Fruit fly (Drosophila melanogaster) whole organism, embryonic: Measurements from ENCODE around the gene lectin-29Ca.

Experiments
- Ada2b ChIP-seq: fragments of 200-800 bp; sonication (Bioruptor generic); IDR thresholded peaks from 2 replicates; pipeline ENCODE4 v1.3.6; 2022; ENCODE audit warnings: missing biosample characterization, missing genetic modification characterization
- Aef1 ChIP-seq: fragments of 200-800 bp; sonication (Bioruptor generic); IDR thresholded peaks from 3 replicates; pipeline ENCODE4 v1.3.6; 2022; ENCODE audit warnings: missing biosample characterization, missing genetic modification characterization
- C15 ChIP-seq: fragments of 200-800 bp; sonication (Bioruptor generic); IDR thresholded peaks from 3 replicates; pipeline ENCODE4 v1.3.6; 2022; ENCODE audit warnings: missing biosample characterization, missing genetic modification characterization
- CG10979 ChIP-seq: fragments of 200-800 bp; sonication (Bioruptor generic); optimal IDR thresholded peaks from 2 replicates; lab custom pipeline; 2018; ENCODE audit warnings: missing biosample characterization, mild to moderate bottlenecking, missing genetic modification characterization, moderate library complexity
- CG11247 ChIP-seq: fragments of 200-800 bp; sonication (Bioruptor generic); IDR thresholded peaks from 2 replicates; pipeline ENCODE4 v1.3.6; 2022; ENCODE audit warnings: missing biosample characterization, missing genetic modification characterization
- CG11456 ChIP-seq: fragments of 200-800 bp; sonication (Bioruptor generic); IDR thresholded peaks from 3 replicates; pipeline ENCODE4 v1.3.6; 2022; ENCODE audit warnings: missing biosample characterization, missing genetic modification characterization
- CG13424 ChIP-seq: fragments of 200-800 bp; sonication (Bioruptor generic); optimal IDR thresholded peaks from 2 replicates; lab custom pipeline; 2019; ENCODE audit warnings: missing biosample characterization, mild to moderate bottlenecking, missing genetic modification characterization, moderate library complexity
- CG16863 ChIP-seq: fragments of 200-800 bp; sonication (Bioruptor generic); optimal IDR thresholded peaks from 3 replicates; lab custom pipeline; 2016; ENCODE audit warnings: missing biosample characterization, missing genetic modification characterization
- CG17385 ChIP-seq: fragments of 200-800 bp; sonication (Bioruptor generic); optimal IDR thresholded peaks from 3 replicates; lab custom pipeline; 2018; ENCODE audit warnings: missing biosample characterization, mild to moderate bottlenecking, missing genetic modification characterization
- CG17612 ChIP-seq: fragments of 200-800 bp; sonication (Bioruptor generic); IDR thresholded peaks from 2 replicates; pipeline ENCODE4 v1.3.6; 2022; ENCODE audit warnings: missing biosample characterization, missing genetic modification characterization
- CG1832 ChIP-seq: fragments of 200-800 bp; sonication (Bioruptor generic); optimal IDR thresholded peaks from 2 replicates; lab custom pipeline; 2017; ENCODE audit warnings: missing biosample characterization, mild to moderate bottlenecking, missing genetic modification characterization, inconsistent platforms
- CG31388 ChIP-seq: fragments of 200-800 bp; sonication (Bioruptor generic); optimal IDR thresholded peaks from 2 replicates; lab custom pipeline; 2016; ENCODE audit warnings: missing biosample characterization, missing genetic modification characterization
- CG32767 ChIP-seq: fragments of 200-800 bp; sonication (Bioruptor generic); IDR thresholded peaks from 2 replicates; pipeline ENCODE4 v1.3.6; 2022; ENCODE audit warnings: missing biosample characterization, missing genetic modification characterization
- CG34224 ChIP-seq: fragments of 200-800 bp; sonication (Bioruptor generic); IDR thresholded peaks from 3 replicates; pipeline ENCODE4 v1.3.6; 2022; ENCODE audit warnings: missing biosample characterization, missing genetic modification characterization; ENCODE audit not compliant: partially characterized antibody
- CG43689 ChIP-seq: fragments of 200-800 bp; sonication (Bioruptor generic); IDR thresholded peaks from 2 replicates; pipeline ENCODE4 v1.3.6; 2022; ENCODE audit warnings: missing biosample characterization, missing genetic modification characterization
- CG8944 ChIP-seq: fragments of 200-800 bp; sonication (Bioruptor generic); optimal IDR thresholded peaks from 3 replicates; lab custom pipeline; 2016; ENCODE audit warnings: missing biosample characterization, missing genetic modification characterization
- Dp ChIP-seq: fragments of 200-800 bp; sonication (Bioruptor generic); optimal IDR thresholded peaks from 2 replicates; lab custom pipeline; 2018; ENCODE audit warnings: missing biosample characterization, mild to moderate bottlenecking, missing genetic modification characterization, moderate library complexity
- Dref ChIP-seq: fragments of 200-800 bp; sonication (Bioruptor generic); IDR thresholded peaks from 2 replicates; pipeline ENCODE4 v1.3.6; 2022; ENCODE audit warnings: missing biosample characterization, missing genetic modification characterization
- E2f2 ChIP-seq: fragments of 200-800 bp; sonication (Bioruptor generic); IDR thresholded peaks from 2 replicates; pipeline ENCODE4 v1.3.6; 2022; ENCODE audit warnings: missing biosample characterization, missing genetic modification characterization
- Ets65A ChIP-seq: fragments of 200-800 bp; sonication (Bioruptor generic); peaks from one replicate; lab custom pipeline; 2016; ENCODE audit warnings: missing biosample characterization, missing genetic modification characterization
- GATAe ChIP-seq: fragments of 200-800 bp; sonication (Bioruptor generic); conservative IDR thresholded peaks from 2 replicates; pipeline ENCODE4 v1.3.6; 2022; ENCODE audit warnings: missing biosample characterization, missing genetic modification characterization
- Gsc ChIP-seq: fragments of 200-800 bp; sonication (Bioruptor generic); IDR thresholded peaks from 2 replicates; pipeline ENCODE4 v1.3.6; 2022; ENCODE audit warnings: missing biosample characterization, missing genetic modification characterization
- H15 ChIP-seq: fragments of 200-800 bp; sonication (Bioruptor generic); IDR thresholded peaks from 3 replicates; pipeline ENCODE4 v1.3.6; 2022; ENCODE audit warnings: missing biosample characterization, missing genetic modification characterization
- H2.0 ChIP-seq: fragments of 200-800 bp; sonication (Bioruptor generic); IDR thresholded peaks from 2 replicates; pipeline ENCODE4 v1.3.6; 2022; ENCODE audit warnings: missing biosample characterization, missing genetic modification characterization
- HLH4C ChIP-seq: fragments of 200-800 bp; sonication (Bioruptor generic); IDR thresholded peaks from 3 replicates; pipeline ENCODE4 v1.3.6; 2022; ENCODE audit warnings: missing biosample characterization, missing genetic modification characterization; ENCODE audit not compliant: partially characterized antibody
- HmgD ChIP-seq: fragments of 200-800 bp; sonication (Bioruptor generic); optimal IDR thresholded peaks from 3 replicates; lab custom pipeline; 2016; ENCODE audit warnings: missing biosample characterization, missing genetic modification characterization
- Lpt ChIP-seq: fragments of >200 bp; optimal IDR thresholded peaks from 2 replicates; lab custom pipeline; 2018; ENCODE audit warnings: missing biosample characterization, missing genetic modification characterization
- Mrtf ChIP-seq: fragments of 200-800 bp; sonication (Bioruptor generic); IDR thresholded peaks from 3 replicates; pipeline ENCODE4 v1.3.6; 2022; ENCODE audit warnings: missing biosample characterization, missing genetic modification characterization
- Nf-YC ChIP-seq: fragments of 200-800 bp; optimal IDR thresholded peaks from 3 replicates; lab custom pipeline; 2019; ENCODE audit warnings: missing biosample characterization, mild to moderate bottlenecking, missing genetic modification characterization, moderate library complexity
- NfI ChIP-seq: fragments of 200-800 bp; sonication (Bioruptor generic); optimal IDR thresholded peaks from 3 replicates; lab custom pipeline; 2018; ENCODE audit warnings: missing biosample characterization, mild to moderate bottlenecking, missing genetic modification characterization, moderate library complexity
- Pdp1 ChIP-seq, 2 experiments: fragments of 200-800 bp; sonication (Bioruptor generic); optimal IDR thresholded peaks; 3 replicates each; lab custom pipeline; 2016; ENCODE audit warnings: missing biosample characterization in 2 of 2, missing genetic modification characterization in 2 of 2, mild to moderate bottlenecking in 1 of 2, moderate library complexity in 1 of 2
- Ptx1 ChIP-seq: fragments of 200-800 bp; sonication (Bioruptor generic); IDR thresholded peaks from 2 replicates; pipeline ENCODE4 v1.3.6; 2022; ENCODE audit warnings: missing biosample characterization, missing genetic modification characterization
- Rfx ChIP-seq: fragments of 200-800 bp; sonication (Bioruptor generic); IDR thresholded peaks from 2 replicates; pipeline ENCODE4 v1.3.6; 2022; ENCODE audit warnings: missing biosample characterization, missing genetic modification characterization
- Sry-β ChIP-seq: fragments of 200-800 bp; sonication (Bioruptor generic); optimal IDR thresholded peaks from 2 replicates; lab custom pipeline; 2018; ENCODE audit warnings: missing biosample characterization, mild to moderate bottlenecking, missing genetic modification characterization, moderate library complexity
- Taf1 ChIP-seq: fragments of 200-800 bp; sonication (Bioruptor generic); IDR thresholded peaks from 2 replicates; pipeline ENCODE4 v1.3.6; 2022; ENCODE audit warnings: missing biosample characterization, missing genetic modification characterization
- ab ChIP-seq: fragments of 200-800 bp; sonication (Bioruptor generic); optimal IDR thresholded peaks from 2 replicates; lab custom pipeline; 2016; ENCODE audit warnings: missing biosample characterization, missing genetic modification characterization
- az2 ChIP-seq: fragments of 200-800 bp; sonication (Bioruptor generic); optimal IDR thresholded peaks from 3 replicates; lab custom pipeline; 2016; ENCODE audit warnings: missing biosample characterization, missing genetic modification characterization
- btn ChIP-seq: fragments of 200-800 bp; sonication (Bioruptor generic); optimal IDR thresholded peaks from 2 replicates; lab custom pipeline; 2016; ENCODE audit warnings: missing biosample characterization, missing genetic modification characterization
- caup ChIP-seq: fragments of 200-800 bp; sonication (Bioruptor generic); optimal IDR thresholded peaks from 3 replicates; lab custom pipeline; 2017; ENCODE audit warnings: missing biosample characterization, mild to moderate bottlenecking, missing genetic modification characterization, moderate library complexity; ENCODE audit not compliant: severe bottlenecking
- en ChIP-seq: fragments of 200-800 bp; sonication (Bioruptor generic); optimal IDR thresholded peaks from 2 replicates; lab custom pipeline; 2016; ENCODE audit warnings: missing biosample characterization, missing genetic modification characterization
- eyg ChIP-seq: fragments of 200-800 bp; sonication (Bioruptor generic); optimal IDR thresholded peaks from 3 replicates; lab custom pipeline; 2016; ENCODE audit warnings: missing biosample characterization, missing genetic modification characterization
- her ChIP-seq: fragments of 200-800 bp; sonication (Bioruptor generic); optimal IDR thresholded peaks from 2 replicates; lab custom pipeline; 2016; ENCODE audit warnings: missing biosample characterization, missing genetic modification characterization
- inv ChIP-seq: fragments of 200-800 bp; sonication (Bioruptor generic); IDR thresholded peaks from 2 replicates; pipeline ENCODE4 v1.3.6; 2022; ENCODE audit warnings: missing biosample characterization, missing genetic modification characterization; ENCODE audit not compliant: partially characterized antibody
- kah ChIP-seq: fragments of 200-800 bp; sonication (Bioruptor generic); optimal IDR thresholded peaks from 2 replicates; lab custom pipeline; 2018; ENCODE audit warnings: missing biosample characterization, mild to moderate bottlenecking, missing genetic modification characterization
- ken ChIP-seq: fragments of 200-800 bp; sonication (Bioruptor generic); IDR thresholded peaks from 3 replicates; pipeline ENCODE4 v1.3.6; 2022; ENCODE audit warnings: missing biosample characterization, missing genetic modification characterization
- lilli ChIP-seq: fragments of 200-800 bp; sonication (Bioruptor generic); optimal IDR thresholded peaks from 3 replicates; lab custom pipeline; 2016; ENCODE audit warnings: missing biosample characterization, missing genetic modification characterization
- nmo ChIP-seq: fragments of 200-800 bp; sonication (Bioruptor generic); optimal IDR thresholded peaks from 2 replicates; lab custom pipeline; 2018; ENCODE audit warnings: missing biosample characterization, mild to moderate bottlenecking, missing genetic modification characterization, moderate library complexity
- nom ChIP-seq: fragments of 200-800 bp; sonication (Bioruptor generic); optimal IDR thresholded peaks from 2 replicates; lab custom pipeline; 2017; ENCODE audit warnings: missing biosample characterization, missing genetic modification characterization, mild to moderate bottlenecking, moderate library complexity, missing genetic modification reagents
- pfk ChIP-seq: fragments of 200-800 bp; sonication (Bioruptor generic); optimal IDR thresholded peaks from 2 replicates; lab custom pipeline; 2018; ENCODE audit warnings: missing biosample characterization, mild to moderate bottlenecking, missing genetic modification characterization, moderate library complexity
- pum ChIP-seq: fragments of 200-800 bp; sonication (Bioruptor generic); optimal IDR thresholded peaks from 2 replicates; lab custom pipeline; 2016; ENCODE audit warnings: missing biosample characterization, missing genetic modification characterization

The lectin-29Ca gene

dm6 chr2L:8364006-8364956, 29.8 kb downstream of the lectin-29Ca start, which contains the start of the genes RpS13 and CSN8 (continued):
- TF ChIP-seq her = no peak
- no peak for TF ChIP-seq Gsc (GFP tag; lab: Robert Waterston, UW)
- peak in 1 of 2 experiments; percentile 9 for TF ChIP-seq Pdp1 (GFP tag; optimal IDR thresholded peaks at IDR 0.05; lab: Kevin White, UChicago)
- peak; percentile 67 for TF ChIP-seq nmo (GFP tag; lab: Kevin White, UChicago)
- peak; percentile 29 for TF ChIP-seq CG17385 (GFP tag; lab: Kevin White, UChicago)
- TF ChIP-seq ken (GFP tag; lab: Robert Waterston, UW) = no peak
- TF ChIP-seq lilli (GFP tag; lab: Kevin White, UChicago) = no peak
- no peak for TF ChIP-seq NfI (GFP tag; lab: Kevin White, UChicago)
- no peak for TF ChIP-seq Mrtf (GFP tag; lab: Robert Waterston, UW)
- peak; percentile 88 for TF ChIP-seq inv (GFP tag; lab: Robert Waterston, UW)
- TF ChIP-seq CG8944 (GFP tag; lab: Kevin White, UChicago) = no peak
- no peak for TF ChIP-seq en
- peak; percentile 60 for TF ChIP-seq Nf-YC (tag; lab: Kevin White, UChicago)
- TF ChIP-seq pum (GFP tag; lab: Kevin White, UChicago) = no peak
- TF ChIP-seq CG11247 = no peak
- no peak for TF ChIP-seq CG1832 (GFP tag; lab: Kevin White, UChicago)
- TF ChIP-seq CG11456 (GFP tag; lab: Robert Waterston, UW) = no peak
- TF ChIP-seq Lpt = no peak
- no peak for TF ChIP-seq eyg (GFP tag; lab: Kevin White, UChicago)
- TF ChIP-seq Ptx1 = no peak
- TF ChIP-seq caup = no peak
- TF ChIP-seq kah (GFP tag; lab: Kevin White, UChicago) = no peak
- no peak for TF ChIP-seq C15 (GFP tag; lab: Robert Waterston, UW)
- peak; percentile 32 for TF ChIP-seq nom (GFP tag; lab: Kevin White, UChicago)
- no peak for TF ChIP-seq Taf1 (GFP tag; lab: Robert Waterston, UW)
- TF ChIP-seq Sry-β = no peak
- TF ChIP-seq Dref = peak; percentile 75
- peak; percentile 92 for TF ChIP-seq HLH4C (GFP tag; lab: Robert Waterston, UW)
- no peak for TF ChIP-seq H2.0 (GFP tag; lab: Robert Waterston, UW)
- TF ChIP-seq E2f2 = peak; percentile 39
- TF ChIP-seq ab (GFP tag; lab: Kevin White, UChicago) = no peak
- TF ChIP-seq CG17612 (GFP tag; lab: Robert Waterston, UW) = no peak
- no peak for TF ChIP-seq CG31388 (GFP tag; lab: Kevin White, UChicago)
- no peak for TF ChIP-seq CG43689
- TF ChIP-seq CG13424 = peak; percentile 5
- peak; percentile 20 for TF ChIP-seq CG10979 (tag; lab: Kevin White, UChicago)
- no peak for TF ChIP-seq HmgD (GFP tag; lab: Kevin White, UChicago)
- TF ChIP-seq CG34224 (GFP tag; lab: Robert Waterston, UW) = peak; percentile 93
- TF ChIP-seq H15 = no peak
- no peak for TF ChIP-seq CG16863 (GFP tag; lab: Kevin White, UChicago)
- no peak for TF ChIP-seq Aef1 (GFP tag; lab: Robert Waterston, UW)
- no peak for TF ChIP-seq pfk (GFP tag; lab: Kevin White, UChicago)
- TF ChIP-seq GATAe (GFP tag; lab: Robert Waterston, UW) = no peak
- TF ChIP-seq btn (GFP tag; lab: Kevin White, UChicago) = no peak
- no peak for TF ChIP-seq az2 (GFP tag; lab: Kevin White, UChicago)
- TF ChIP-seq Ada2b (GFP tag; lab: Robert Waterston, UW) = no peak
- TF ChIP-seq CG32767 = 0 out of 2 replicates have a peak, but pooled peaks have one; percentile 17
- peak; percentile 34 for TF ChIP-seq Dp (GFP tag; lab: Kevin White, UChicago)
- TF ChIP-seq Ets65A = no peak
- peak; percentile 43 for TF ChIP-seq Rfx (GFP tag; lab: Robert Waterston, UW)
